Fruit fly (Drosophila melanogaster): Measurements from ENCODE around the gene CG14664.

- TF ChIP-seq Sin3A (optimal IDR thresholded peaks at IDR 0.05): no peak
- no peak for TF ChIP-seq insv (optimal IDR thresholded peaks at IDR 0.05)
- TF ChIP-seq psq (optimal IDR thresholded peaks at IDR 0.05): no peak
- TF ChIP-seq ttk (optimal IDR thresholded peaks at IDR 0.05): no peak
- no peak for TF ChIP-seq h (optimal IDR thresholded peaks at IDR 0.05)
- TF ChIP-seq Myc (optimal IDR thresholded peaks at IDR 0.05): no peak
Measured at dm6 chr3R:5229458-5229857, 5.5 kb downstream of the CG14664 start.
